Worm (Caenorhabditis elegans): ENCODE measurements around the gene C25F9.16.

C25F9.16 gene

ce11 chrV:19433806-19434437 is at the start of gene C25F9.16:
Gene C25F9.16, plus strand, starts transcription at chrV:19434387.
- no peak for TF ChIP-seq him-1 (tag; optimal IDR thresholded peaks at IDR 0.05)
- TF ChIP-seq dao-5 (tag; optimal IDR thresholded peaks at IDR 0.05), result no peak
- no peak for TF ChIP-seq W03F9.2 (tag; optimal IDR thresholded peaks at IDR 0.05)

ce11 chrV:19390029-19390428 is 44.2 kb upstream of the C25F9.16 start, which contains the start of gene slcr-46.2:
Gene slcr-46.2, minus strand, starts transcription at chrV:19390129.
- TF ChIP-seq him-1 (tag; optimal IDR thresholded peaks at IDR 0.05) (no peak), dao-5 (tag; optimal IDR thresholded peaks at IDR 0.05) (no peak), W03F9.2 (tag; optimal IDR thresholded peaks at IDR 0.05) (no peak)

ce11 chrV:19391242-19391641 is 42.9 kb upstream of the C25F9.16 start:
- TF ChIP-seq him-1 (tag; optimal IDR thresholded peaks at IDR 0.05) (no peak), W03F9.2 (tag; optimal IDR thresholded peaks at IDR 0.05) (no peak)

ce11 chrV:19394750-19395149 is 39.4 kb upstream of the C25F9.16 start, which contains the start of gene C25F9.8:
Gene C25F9.8, plus strand, starts transcription at chrV:19395050.
- no peak for TF ChIP-seq him-1 (tag; optimal IDR thresholded peaks at IDR 0.05)
- no peak for TF ChIP-seq dao-5 (tag; optimal IDR thresholded peaks at IDR 0.05)

DNA sequence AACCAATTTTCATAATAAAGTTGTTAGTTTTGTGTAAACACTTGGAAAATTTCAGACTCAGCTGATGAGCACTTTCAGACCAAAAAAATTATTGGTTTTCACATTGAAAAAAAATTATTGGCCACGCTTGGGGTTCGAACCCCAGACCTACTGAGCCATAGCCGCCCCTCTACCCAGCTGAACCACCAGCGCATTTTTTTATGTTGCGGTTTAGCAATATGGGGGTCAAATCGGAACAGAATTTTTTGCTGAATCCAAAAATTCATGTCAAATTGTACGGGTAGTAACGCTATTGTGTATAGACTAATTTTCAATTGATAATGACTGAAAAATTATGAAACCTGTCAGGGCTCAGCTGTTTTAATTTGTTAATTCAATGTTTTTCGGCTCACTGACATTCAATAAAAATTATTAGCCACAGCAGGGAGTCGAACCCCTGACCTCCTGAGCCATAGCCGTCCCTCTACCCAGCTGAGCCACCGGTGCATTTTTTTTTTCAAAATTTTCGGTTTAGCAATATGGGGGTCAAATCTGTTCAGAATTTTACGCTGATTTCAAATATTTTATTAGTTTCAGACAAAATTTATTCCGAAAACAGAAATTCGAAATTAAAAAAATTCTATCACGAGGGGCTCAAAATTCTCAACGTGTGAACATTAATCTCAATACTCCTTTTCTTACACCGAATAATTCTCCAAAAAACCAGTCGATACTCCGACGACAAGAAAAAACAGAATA is 37.4 kb upstream of the C25F9.16 start:
- no peak for TF ChIP-seq dao-5 (tag; optimal IDR thresholded peaks at IDR 0.05)
- no peak for TF ChIP-seq W03F9.2 (tag; optimal IDR thresholded peaks at IDR 0.05)
- TF ChIP-seq him-1 (tag; optimal IDR thresholded peaks at IDR 0.05), result no peak

DNA sequence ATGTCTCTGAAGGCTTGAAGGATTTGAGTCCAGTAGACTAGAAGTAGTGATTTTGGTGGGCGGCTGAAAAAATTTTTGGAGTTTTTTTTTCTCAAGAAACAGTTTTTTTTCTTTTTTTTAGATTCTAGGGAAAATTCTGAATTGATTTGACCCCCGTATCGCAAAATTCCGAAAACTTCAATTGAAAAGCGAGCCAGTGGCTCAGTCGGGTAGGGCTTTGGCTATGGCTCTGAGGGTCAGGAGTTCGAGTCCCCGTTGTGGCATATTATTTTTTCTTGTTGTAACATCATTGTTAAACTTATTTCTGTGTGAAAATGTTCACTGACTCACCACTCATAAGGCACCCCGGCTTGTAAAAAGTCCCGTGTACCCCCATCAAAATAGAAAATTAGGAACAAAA is 35.8 kb upstream of the C25F9.16 start:
- TF ChIP-seq W03F9.2 (tag; optimal IDR thresholded peaks at IDR 0.05) (no peak), dao-5 (tag; optimal IDR thresholded peaks at IDR 0.05) (no peak), him-1 (tag; optimal IDR thresholded peaks at IDR 0.05) (no peak)

ce11 chrV:19398882-19399281 is 35.3 kb upstream of the C25F9.16 start, which contains the start of gene C25F9.13:
Gene C25F9.13, minus strand, starts transcription at chrV:19398982.
- no peak for TF ChIP-seq W03F9.2 (tag; optimal IDR thresholded peaks at IDR 0.05)
- no peak for TF ChIP-seq dao-5 (tag; optimal IDR thresholded peaks at IDR 0.05)

- no peak for TF ChIP-seq dao-5 (tag; optimal IDR thresholded peaks at IDR 0.05)
- no peak for TF ChIP-seq W03F9.2 (tag; optimal IDR thresholded peaks at IDR 0.05)
- no peak for TF ChIP-seq him-1 (tag; optimal IDR thresholded peaks at IDR 0.05)
These were observed 33.6 kb upstream of the C25F9.16 start, which contains the start of gene srw-86 for ce11 chrV:19400619-19401018. Gene srw-86, minus strand, starts transcription at chrV:19400719.

DNA sequence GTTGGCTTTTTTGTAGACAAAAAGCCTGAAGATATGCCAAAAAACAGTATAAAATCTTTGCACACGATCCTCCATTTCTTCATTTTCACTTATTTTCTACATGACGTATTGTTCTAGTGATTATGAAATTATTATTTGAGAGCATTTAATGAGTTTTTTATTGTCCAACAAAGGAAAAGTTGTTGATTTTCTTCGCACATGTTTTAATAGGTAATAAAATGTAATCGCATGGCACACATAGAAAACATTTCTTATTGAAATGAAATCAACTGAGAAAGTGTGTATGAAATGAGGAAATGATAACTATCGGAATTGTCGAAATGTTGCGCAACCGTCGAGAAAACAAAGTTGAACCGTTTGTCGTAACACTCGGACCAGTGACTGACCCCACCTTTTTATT is 32.8 kb upstream of the C25F9.16 start:
- TF ChIP-seq him-1 (tag; optimal IDR thresholded peaks at IDR 0.05), result no peak
- no peak for TF ChIP-seq dao-5 (tag; optimal IDR thresholded peaks at IDR 0.05)
- TF ChIP-seq W03F9.2 (tag; optimal IDR thresholded peaks at IDR 0.05), result no peak

DNA sequence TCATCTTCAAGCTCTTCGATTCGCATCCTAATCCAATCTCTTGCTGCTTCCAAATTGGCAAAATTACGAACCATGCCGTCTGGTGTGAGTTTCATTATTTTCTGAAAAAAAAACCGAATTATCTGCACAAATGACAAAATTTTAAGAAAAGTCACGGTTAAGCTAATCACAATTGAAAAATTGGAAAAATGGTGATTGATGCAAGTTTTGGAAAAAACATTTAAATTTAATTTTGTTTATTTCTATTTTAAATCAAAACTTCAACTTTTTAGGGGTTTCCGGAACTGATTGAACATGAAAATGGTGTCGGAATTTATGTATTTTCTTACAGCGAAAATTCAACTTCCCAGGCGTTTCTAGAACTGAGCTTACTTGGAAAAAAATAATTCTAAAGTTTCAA is 31.3 kb upstream of the C25F9.16 start, which contains the start of gene C25F9.12:
TSS of gene C25F9.12 (minus strand) at position 101 of the 400 bp plus-strand sequence.
- TF ChIP-seq dao-5 (tag; optimal IDR thresholded peaks at IDR 0.05) (no peak), him-1 (tag; optimal IDR thresholded peaks at IDR 0.05) (no peak)

ce11 chrV:19403619-19404018 is 30.6 kb upstream of the C25F9.16 start:
- no peak for TF ChIP-seq W03F9.2 (tag; optimal IDR thresholded peaks at IDR 0.05)
- TF ChIP-seq dao-5 (tag; optimal IDR thresholded peaks at IDR 0.05), result no peak
- no peak for TF ChIP-seq him-1 (tag; optimal IDR thresholded peaks at IDR 0.05)

- TF ChIP-seq him-1 (tag; optimal IDR thresholded peaks at IDR 0.05) (no peak), W03F9.2 (tag; optimal IDR thresholded peaks at IDR 0.05) (no peak), dao-5 (tag; optimal IDR thresholded peaks at IDR 0.05) (no peak)
These were observed 28.8 kb upstream of the C25F9.16 start, which contains the start of the genes C25F9.6 and C25F9.10 for ce11 chrV:19405276-19405815. Gene C25F9.6, minus strand, starts transcription at chrV:19405326. Gene C25F9.10, plus strand, starts transcription at chrV:19405729.

ce11 chrV:19410663-19411062 is 23.5 kb upstream of the C25F9.16 start, which contains the start of gene C25F9.5:
Gene C25F9.5, minus strand, starts transcription at chrV:19410857.
- TF ChIP-seq him-1 (tag; optimal IDR thresholded peaks at IDR 0.05) (no peak), W03F9.2 (tag; optimal IDR thresholded peaks at IDR 0.05) (no peak), dao-5 (tag; optimal IDR thresholded peaks at IDR 0.05) (no peak)

DNA sequence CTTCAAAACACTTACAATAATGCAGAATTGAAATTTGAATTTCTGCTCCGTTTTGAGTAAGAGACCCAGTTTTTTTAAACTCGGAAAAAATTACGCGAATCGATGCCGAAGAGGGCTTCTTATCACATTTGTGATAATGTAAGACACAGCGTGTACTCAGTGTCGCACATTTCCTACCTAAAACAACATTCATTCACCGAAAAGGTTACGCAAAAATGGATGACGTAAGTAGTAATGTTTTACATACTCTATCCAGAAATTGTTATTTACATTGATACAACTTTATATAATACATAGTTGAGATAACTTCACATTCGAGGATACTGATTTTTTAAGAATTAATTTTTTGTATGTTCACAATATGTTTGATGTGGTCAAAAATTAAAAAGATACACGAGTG is 17.7 kb upstream of the C25F9.16 start, which contains the start of the genes C25F9.4 and C25F9.9:
TSS of gene C25F9.4 (minus strand) at position 101 of the 400 bp plus-strand sequence.
TSS of gene C25F9.9 (plus strand) at position 137 of the 400 bp plus-strand sequence.
- no peak for TF ChIP-seq W03F9.2 (tag; optimal IDR thresholded peaks at IDR 0.05)

All from whole organism, L4/young adult.